Worm (Caenorhabditis elegans): ENCODE results near the gene T25B6.3.

T25B6.3 gene

DNA sequence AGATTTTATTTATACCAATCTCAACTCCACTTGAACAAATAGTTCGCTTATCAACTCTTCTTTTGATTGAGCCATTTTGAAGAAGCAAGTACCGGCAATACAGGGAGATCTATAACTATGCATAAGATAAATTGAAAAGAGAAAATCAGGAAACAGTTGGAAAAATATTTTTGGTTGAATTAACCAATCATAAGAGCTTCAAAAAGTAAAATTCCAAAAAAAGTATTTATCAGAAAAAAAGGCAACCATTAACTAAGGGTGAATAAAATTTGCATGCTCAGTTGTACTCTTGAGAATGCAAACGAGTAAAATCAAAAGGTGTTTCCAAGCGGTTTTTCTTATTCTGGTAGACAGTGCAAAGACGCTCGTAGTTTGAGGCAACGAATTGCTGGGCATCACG lies 5.8 kb upstream of the T25B6.3 start, which contains the start of gene T25B6.5:
Gene T25B6.5, minus strand, starts transcription at position 101 of the 400 bp plus-strand sequence.
- TF ChIP-seq rec-8 (tag; optimal IDR thresholded peaks at IDR 0.05) (no peak), attf-5 (GFP tag; optimal IDR thresholded peaks at IDR 0.05) (no peak), ztf-28 (GFP tag; IDR thresholded peaks at IDR 0.05) (no peak), mxl-1 (tag; optimal IDR thresholded peaks at IDR 0.05) (no peak), lsy-27 (tag; optimal IDR thresholded peaks at IDR 0.05; ENCODE audit: borderline replicate concordance, insufficient read depth) (no peak), ceh-79 (tag; optimal IDR thresholded peaks at IDR 0.05) (no peak), F52B5.7 (tag; optimal IDR thresholded peaks at IDR 0.05) (no peak), egrh-3 (GFP tag; IDR thresholded peaks at IDR 0.05) (no peak), bed-2 (GFP tag; IDR thresholded peaks at IDR 0.05) (no peak), sptf-2 (GFP tag; optimal IDR thresholded peaks at IDR 0.05) (no peak), aptf-3 (GFP tag; IDR thresholded peaks at IDR 0.05) (no peak), xnd-1 (tag; optimal IDR thresholded peaks at IDR 0.05) (no peak), K12H6.12 (tag; optimal IDR thresholded peaks at IDR 0.05) (no peak), madf-6 (GFP tag; IDR thresholded peaks at IDR 0.05) (no peak), ztf-18 (tag; optimal IDR thresholded peaks at IDR 0.05) (no peak), ama-1 (optimal IDR thresholded peaks at IDR 0.05) (no peak), ama-1 (GFP tag; optimal IDR thresholded peaks at IDR 0.05) (no peak), atf-7 (tag; optimal IDR thresholded peaks at IDR 0.05) (no peak), unc-62 (GFP tag; optimal IDR thresholded peaks at IDR 0.05) (no peak), lir-1 (GFP tag; conservative IDR thresholded peaks at IDR 0.05) (no peak), Y67H2A.10 (GFP tag; conservative IDR thresholded peaks at IDR 0.05) (no peak)

DNA sequence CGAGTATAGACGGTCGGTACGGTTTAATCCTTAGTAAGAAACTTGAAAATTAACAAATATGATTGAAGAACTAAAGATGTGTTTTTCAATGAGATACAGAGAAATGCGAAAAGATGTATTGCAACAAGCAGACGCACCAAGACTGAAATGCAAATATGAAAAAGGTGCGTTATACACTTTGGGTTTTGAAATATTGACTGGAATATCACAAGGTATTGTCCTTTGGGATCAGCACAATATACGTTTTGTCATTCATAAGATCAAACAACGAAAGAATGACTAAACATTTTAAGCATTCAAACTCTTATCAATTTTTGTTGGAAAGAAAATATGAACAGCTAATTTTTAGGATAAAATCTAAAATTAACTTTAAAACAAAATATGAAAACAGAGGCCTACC lies 4.6 kb upstream of the T25B6.3 start, which contains the start of gene T25B6.6:
Gene T25B6.6, minus strand, starts transcription at position 101 of the 400 bp plus-strand sequence.
- no peak for TF ChIP-seq bed-1 (GFP tag; IDR thresholded peaks at IDR 0.05)
- no peak for TF ChIP-seq Y67H2A.10 (GFP tag; conservative IDR thresholded peaks at IDR 0.05)
- TF ChIP-seq pbrm-1 (GFP tag; IDR thresholded peaks at IDR 0.05) = no peak
- TF ChIP-seq ceh-91 (GFP tag; IDR thresholded peaks at IDR 0.05) = no peak
- TF ChIP-seq hrde-1 (tag; optimal IDR thresholded peaks at IDR 0.05; ENCODE audit: borderline replicate concordance) = no peak
- TF ChIP-seq mes-4 (tag; optimal IDR thresholded peaks at IDR 0.05) = no peak
- no peak for TF ChIP-seq lin-35 (GFP tag; optimal IDR thresholded peaks at IDR 0.05)
- TF ChIP-seq sptf-2 (GFP tag; optimal IDR thresholded peaks at IDR 0.05) = no peak
- no peak for TF ChIP-seq lin-54 (GFP tag; optimal IDR thresholded peaks at IDR 0.05)
- no peak for TF ChIP-seq unc-62 (GFP tag; optimal IDR thresholded peaks at IDR 0.05)
- no peak for TF ChIP-seq madf-6 (GFP tag; IDR thresholded peaks at IDR 0.05)
- no peak for TF ChIP-seq F55B11.4 (tag; optimal IDR thresholded peaks at IDR 0.05; ENCODE audit: borderline replicate concordance, insufficient read depth)
- TF ChIP-seq egl-44 (GFP tag; IDR thresholded peaks at IDR 0.05) = no peak
- TF ChIP-seq Y79H2A.3 (GFP tag; conservative IDR thresholded peaks at IDR 0.05) = no peak

DNA sequence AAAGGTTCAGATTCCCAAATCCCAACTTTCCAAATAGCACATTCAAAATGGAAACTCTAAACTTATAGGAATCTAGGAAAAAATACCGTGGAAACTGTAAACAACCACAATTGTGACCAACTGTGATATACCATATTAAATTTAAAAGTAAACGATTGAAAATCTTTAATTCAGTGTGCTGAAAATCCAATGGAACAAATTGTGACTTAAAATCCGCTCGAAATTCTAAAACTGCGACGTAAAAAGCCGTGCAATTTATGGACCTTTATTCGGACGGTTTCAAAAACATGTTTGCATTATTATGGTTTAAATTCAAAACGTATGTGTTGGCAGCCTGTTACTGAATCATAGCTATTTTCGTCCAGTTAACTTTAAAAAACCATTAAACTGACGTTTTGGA lies 3.6 kb upstream of the T25B6.3 start:
- TF ChIP-seq unc-62 (GFP tag; optimal IDR thresholded peaks at IDR 0.05) (no peak), dpl-1 (GFP tag; optimal IDR thresholded peaks at IDR 0.05) (no peak), somi-1 (GFP tag; optimal IDR thresholded peaks at IDR 0.05) (no peak), akir-1 (GFP tag; optimal IDR thresholded peaks at IDR 0.05) (no peak), hmg-1.2 (GFP tag; IDR thresholded peaks at IDR 0.05) (no peak), C17E4.6 (GFP tag; IDR thresholded peaks at IDR 0.05) (no peak), zfh-2 (GFP tag; conservative IDR thresholded peaks at IDR 0.05) (no peak), hlh-26 (GFP tag; conservative IDR thresholded peaks at IDR 0.05) (no peak), ZK185.1 (tag; optimal IDR thresholded peaks at IDR 0.05; ENCODE audit: poor library complexity, severe bottlenecking) (no peak), madf-8 (GFP tag; conservative IDR thresholded peaks at IDR 0.05) (no peak), Y95B8A.8 (GFP tag; IDR thresholded peaks at IDR 0.05) (no peak), ccch-3 (GFP tag; optimal IDR thresholded peaks at IDR 0.05) (no peak), K12H6.12 (tag; optimal IDR thresholded peaks at IDR 0.05) (no peak), cebp-2 (GFP tag; IDR thresholded peaks at IDR 0.05) (no peak), attf-5 (GFP tag; optimal IDR thresholded peaks at IDR 0.05) (no peak), athp-1 (tag; optimal IDR thresholded peaks at IDR 0.05) (no peak), B0035.1 (tag; optimal IDR thresholded peaks at IDR 0.05) (no peak)

Measured in whole organism, young adult.